Worm (Caenorhabditis elegans): ENCODE measurements around the gene F42H10.3.

The F42H10.3 gene

ce11 chrIII:8483853-8484252 is at the start of gene F42H10.3:
F42H10.3 (plus strand) TSS chrIII:8484153.
- TF ChIP-seq unc-39 (tag; optimal IDR thresholded peaks at IDR 0.05) (no peak), flh-1 (GFP tag; optimal IDR thresholded peaks at IDR 0.05) (no peak), M03D4.4 (tag; optimal IDR thresholded peaks at IDR 0.05) (no peak), sem-2 (GFP tag; optimal IDR thresholded peaks at IDR 0.05) (no peak), ham-2 (GFP tag; optimal IDR thresholded peaks at IDR 0.05) (no peak), nhr-2 (tag; optimal IDR thresholded peaks at IDR 0.05) (no peak), hlh-1 (tag; optimal IDR thresholded peaks at IDR 0.05) (no peak), tbx-8 (GFP tag; optimal IDR thresholded peaks at IDR 0.05) (no peak), unc-120 (tag; optimal IDR thresholded peaks at IDR 0.05; ENCODE audit: poor library complexity, severe bottlenecking) (no peak), pha-4 (tag; optimal IDR thresholded peaks at IDR 0.05) (no peak), mep-1 (tag; optimal IDR thresholded peaks at IDR 0.05) (no peak), sptf-1 (tag; optimal IDR thresholded peaks at IDR 0.05) (no peak), nhr-28 (tag; optimal IDR thresholded peaks at IDR 0.05) (no peak), elt-3 (tag; optimal IDR thresholded peaks at IDR 0.05) (no peak), ceh-39 (tag; optimal IDR thresholded peaks at IDR 0.05) (no peak)

DNA sequence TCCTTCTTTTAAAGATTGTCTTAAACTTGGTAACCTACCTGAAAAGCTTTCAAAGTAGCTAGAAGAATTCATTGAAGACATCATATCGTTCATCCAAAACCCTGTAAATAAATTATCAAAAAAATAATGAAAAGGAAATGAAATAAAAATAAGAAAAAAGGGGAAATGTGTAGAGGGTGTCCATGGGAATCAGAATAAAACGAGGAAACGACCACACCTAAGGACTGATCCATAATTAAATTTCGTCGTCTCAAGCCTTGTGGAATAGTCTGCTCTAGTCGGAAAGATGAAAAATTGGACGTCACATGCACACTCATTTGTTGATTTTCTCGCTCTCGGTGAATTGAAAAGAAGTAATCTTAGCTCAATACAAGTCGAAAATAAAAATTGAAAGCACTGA is 48.9 kb upstream of the F42H10.3 start, which contains the start of gene ZK1236.9:
Gene ZK1236.9 (minus strand): TSS at position 101 of the 400 bp plus-strand sequence.
- no peak for TF ChIP-seq hlh-1 (tag; optimal IDR thresholded peaks at IDR 0.05)

ce11 chrIII:8437763-8438414 is 46.1 kb upstream of the F42H10.3 start:
- TF ChIP-seq snpc-4 (tag; optimal IDR thresholded peaks at IDR 0.05) (no peak), ces-1 (GFP tag; optimal IDR thresholded peaks at IDR 0.05) (peak; percentile 63), elt-1 (tag; optimal IDR thresholded peaks at IDR 0.05; ENCODE audit: borderline replicate concordance, insufficient read depth) (no peak), unc-62 (GFP tag; optimal IDR thresholded peaks at IDR 0.05) (no peak)

DNA sequence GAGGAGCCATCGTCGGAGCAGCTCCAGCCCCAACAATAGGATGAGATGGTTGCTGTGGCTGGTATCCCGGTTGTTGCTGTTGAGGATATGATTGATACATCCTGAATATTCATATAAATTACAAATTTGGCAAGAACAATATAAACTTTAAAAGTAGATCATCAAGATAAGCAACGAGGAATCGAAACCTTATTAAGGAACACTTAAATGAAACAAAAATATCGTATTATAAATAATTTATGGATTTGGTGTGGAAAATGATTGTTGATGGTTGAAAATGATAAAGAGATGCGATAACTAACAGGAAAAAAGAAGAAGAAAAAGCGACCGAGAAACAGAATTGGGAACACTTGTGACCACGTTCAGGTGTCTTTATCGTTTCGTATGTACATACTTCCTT is 44.6 kb upstream of the F42H10.3 start, which contains the start of gene pqn-96:
Gene pqn-96 (minus strand): TSS at position 101 of the 400 bp plus-strand sequence.
- TF ChIP-seq nhr-28 (tag; optimal IDR thresholded peaks at IDR 0.05) (no peak), ceh-43 (GFP tag; optimal IDR thresholded peaks at IDR 0.05) (no peak), sptf-1 (tag; optimal IDR thresholded peaks at IDR 0.05) (no peak), elt-3 (tag; optimal IDR thresholded peaks at IDR 0.05) (no peak), ces-1 (GFP tag; optimal IDR thresholded peaks at IDR 0.05) (no peak), mls-2 (tag; optimal IDR thresholded peaks at IDR 0.05) (no peak), nhr-12 (tag; optimal IDR thresholded peaks at IDR 0.05) (no peak), pha-4 (tag; optimal IDR thresholded peaks at IDR 0.05) (no peak), ceh-83 (GFP tag; optimal IDR thresholded peaks at IDR 0.05) (no peak), snpc-4 (tag; optimal IDR thresholded peaks at IDR 0.05) (no peak), cnd-1 (tag; optimal IDR thresholded peaks at IDR 0.05) (no peak), nhr-237 (tag; optimal IDR thresholded peaks at IDR 0.05) (no peak)

DNA sequence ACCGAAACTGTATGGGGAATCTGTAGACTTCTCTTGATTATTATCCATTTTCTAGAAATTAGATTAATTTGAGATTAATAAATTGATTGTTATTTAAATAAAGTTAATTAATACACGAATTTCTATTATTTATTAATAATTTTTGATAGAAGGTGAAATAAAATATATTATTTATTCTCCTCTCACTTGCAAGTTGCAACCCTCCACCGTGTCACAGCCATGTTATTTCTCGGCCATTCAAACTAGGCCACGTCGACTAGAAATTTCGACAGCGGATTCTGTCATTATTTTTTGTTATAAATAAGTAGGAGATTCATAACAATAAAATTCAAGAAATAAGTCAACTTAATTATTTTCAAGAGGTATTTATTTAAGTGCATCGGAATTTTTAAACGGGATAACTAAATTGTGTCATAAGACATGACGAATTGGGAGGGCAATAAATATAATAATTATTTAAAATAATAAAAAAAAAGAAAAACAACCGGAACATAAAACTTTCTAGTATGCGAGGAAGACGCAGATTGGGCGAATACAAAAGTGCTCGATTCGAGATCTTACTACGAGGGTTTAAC is 40.3 kb upstream of the F42H10.3 start, which contains the start of gene ufbp-1:
Gene ufbp-1 (minus strand): TSS at position 51 of the 575 bp plus-strand sequence.
- TF ChIP-seq lsy-2 (tag; optimal IDR thresholded peaks at IDR 0.05), result peak; percentile 12
- no peak for TF ChIP-seq M03D4.4 (tag; optimal IDR thresholded peaks at IDR 0.05)

- TF ChIP-seq ces-1 (GFP tag; optimal IDR thresholded peaks at IDR 0.05) (no peak), elt-1 (tag; optimal IDR thresholded peaks at IDR 0.05; ENCODE audit: borderline replicate concordance, insufficient read depth) (no peak), M03D4.4 (tag; optimal IDR thresholded peaks at IDR 0.05) (no peak), mab-5 (tag; optimal IDR thresholded peaks at IDR 0.05) (no peak)
These were observed 39.4 kb upstream of the F42H10.3 start for ce11 chrIII:8444433-8445090.

All from whole organism, mixed stage, embryonic.